Worm (Caenorhabditis elegans) whole organism, late embryonic: ENCODE measurements around the gene hpo-28.

ENCODE experiments used
- C38D4.7 ChIP-seq: fragments of 200-800 bp; sonication (Bioruptor generic); optimal IDR thresholded peaks from 2 replicates; lab custom pipeline; 2018; ENCODE audit warnings: mild to moderate bottlenecking, missing genetic modification characterization, moderate library complexity, missing compliant biosample characterization
- F13H6.1 ChIP-seq: sonication (generic microtip); optimal IDR thresholded peaks from 2 replicates; lab custom pipeline; 2016; ENCODE audit warnings: missing genetic modification characterization, missing compliant biosample characterization
- K02D7.2 ChIP-seq: sonication (generic microtip); optimal IDR thresholded peaks from 2 replicates; lab custom pipeline; 2017; ENCODE audit warnings: mild to moderate bottlenecking, missing genetic modification characterization, missing compliant biosample characterization
- K09A11.1 ChIP-seq: sonication (generic microtip); optimal IDR thresholded peaks from 2 replicates; lab custom pipeline; 2017; ENCODE audit warnings: antibody characterized with exemption, mild to moderate bottlenecking, missing genetic modification characterization, missing compliant biosample characterization; ENCODE audit not compliant: insufficient read depth
- Y22D7AL.16 ChIP-seq: sonication (generic microtip); optimal IDR thresholded peaks from 2 replicates; lab custom pipeline; 2016; ENCODE audit warnings: missing genetic modification characterization, missing compliant biosample characterization
- ahr-1 ChIP-seq: sonication (generic microtip); optimal IDR thresholded peaks from 2 replicates; lab custom pipeline; 2016; ENCODE audit warnings: missing genetic modification characterization, missing compliant biosample characterization
- ama-1 ChIP-seq: fragments of 150-350 bp; optimal IDR thresholded peaks from 2 replicates; lab custom pipeline; 2014
- ceh-14 ChIP-seq: sonication (generic microtip); optimal IDR thresholded peaks from 2 replicates; lab custom pipeline; 2016; ENCODE audit warnings: missing genotype, missing genetic modification characterization, missing compliant biosample characterization
- ceh-18 ChIP-seq: sonication (generic microtip); optimal IDR thresholded peaks from 2 replicates; lab custom pipeline; 2016; ENCODE audit warnings: missing genetic modification characterization, missing compliant biosample characterization
- ceh-19 ChIP-seq: fragments of 200-800 bp; sonication (Bioruptor generic); optimal IDR thresholded peaks from 2 replicates; lab custom pipeline; 2018; ENCODE audit warnings: mild to moderate bottlenecking, missing genetic modification characterization, missing compliant biosample characterization
- ceh-22 ChIP-seq: sonication (generic microtip); optimal IDR thresholded peaks from 2 replicates; lab custom pipeline; 2017; ENCODE audit warnings: missing biosample characterization, missing genetic modification characterization
- ceh-24 ChIP-seq: sonication (generic microtip); optimal IDR thresholded peaks from 2 replicates; lab custom pipeline; 2016; ENCODE audit warnings: mild to moderate bottlenecking, missing genetic modification characterization, missing compliant biosample characterization
- ceh-31 ChIP-seq: sonication (generic microtip); optimal IDR thresholded peaks from 2 replicates; lab custom pipeline; 2016; ENCODE audit warnings: missing genetic modification characterization, missing compliant biosample characterization
- ceh-45 ChIP-seq: fragments of 200-800 bp; sonication (Bioruptor generic); IDR thresholded peaks from 2 replicates; pipeline ENCODE4 v1.3.6; 2022; ENCODE audit warnings: missing genetic modification reagents, missing genetic modification characterization, missing compliant biosample characterization
- ceh-6 ChIP-seq: fragments of 200-800 bp; sonication (Bioruptor generic); optimal IDR thresholded peaks from 2 replicates; lab custom pipeline; 2018; ENCODE audit warnings: mild to moderate bottlenecking, missing genetic modification characterization, missing compliant biosample characterization
- ceh-9 ChIP-seq: sonication (generic microtip); optimal IDR thresholded peaks from 2 replicates; lab custom pipeline; 2016; ENCODE audit warnings: mild to moderate bottlenecking, missing genetic modification characterization, inconsistent platforms, missing compliant biosample characterization
- dmd-4 ChIP-seq: sonication (generic microtip); optimal IDR thresholded peaks from 2 replicates; lab custom pipeline; 2016; ENCODE audit warnings: borderline replicate concordance, missing genetic modification characterization, missing compliant biosample characterization
- dve-1 ChIP-seq: sonication (generic microtip); optimal IDR thresholded peaks from 2 replicates; lab custom pipeline; 2017; ENCODE audit warnings: antibody characterized with exemption, mild to moderate bottlenecking, missing genetic modification characterization, missing compliant biosample characterization
- elt-2 ChIP-seq: sonication (generic microtip); optimal IDR thresholded peaks from 2 replicates; lab custom pipeline; 2016; ENCODE audit warnings: missing genetic modification reagents, missing genetic modification characterization, missing compliant biosample characterization
- elt-4 ChIP-seq: sonication (generic microtip); optimal IDR thresholded peaks from 2 replicates; lab custom pipeline; 2016; ENCODE audit warnings: missing genetic modification characterization, missing compliant biosample characterization
- ets-4 ChIP-seq: sonication (generic microtip); optimal IDR thresholded peaks from 2 replicates; lab custom pipeline; 2016; ENCODE audit warnings: missing genetic modification characterization, missing compliant biosample characterization
- eyg-1 ChIP-seq: sonication (generic microtip); optimal IDR thresholded peaks from 2 replicates; lab custom pipeline; 2016; ENCODE audit warnings: missing genotype, missing genetic modification characterization, missing compliant biosample characterization
- fkh-10 ChIP-seq: fragments of 150-350 bp; optimal IDR thresholded peaks from 2 replicates; lab custom pipeline; 2014; ENCODE audit warnings: missing biosample characterization, missing genetic modification reagents, missing genetic modification characterization
- fkh-6 ChIP-seq: sonication (generic microtip); optimal IDR thresholded peaks from 2 replicates; lab custom pipeline; 2016; ENCODE audit warnings: missing genetic modification characterization, missing compliant biosample characterization
- gmeb-2 ChIP-seq: sonication (generic microtip); optimal IDR thresholded peaks from 2 replicates; lab custom pipeline; 2016; ENCODE audit warnings: missing genetic modification characterization, inconsistent platforms, missing compliant biosample characterization
- hlh-15 ChIP-seq: sonication (generic microtip); optimal IDR thresholded peaks from 2 replicates; lab custom pipeline; 2016; ENCODE audit warnings: missing genetic modification characterization, missing compliant biosample characterization
- hlh-30 ChIP-seq: sonication (generic microtip); optimal IDR thresholded peaks from 2 replicates; lab custom pipeline; 2017; ENCODE audit warnings: antibody characterized with exemption, missing genetic modification characterization, missing compliant biosample characterization; ENCODE audit not compliant: insufficient read depth
- lim-6 ChIP-seq: sonication (generic microtip); optimal IDR thresholded peaks from 2 replicates; lab custom pipeline; 2016; ENCODE audit warnings: missing genetic modification characterization, missing compliant biosample characterization
- lin-11 ChIP-seq: fragments of 200-800 bp; sonication (Bioruptor generic); optimal IDR thresholded peaks from 2 replicates; lab custom pipeline; 2018; ENCODE audit warnings: mild to moderate bottlenecking, missing genetic modification characterization, missing compliant biosample characterization
- madf-2 ChIP-seq: sonication (generic microtip); optimal IDR thresholded peaks from 2 replicates; lab custom pipeline; 2017; ENCODE audit warnings: missing genetic modification characterization, missing compliant biosample characterization
- nfya-1 ChIP-seq: sonication (generic microtip); optimal IDR thresholded peaks from 2 replicates; lab custom pipeline; 2017; ENCODE audit warnings: missing genetic modification characterization, mild to moderate bottlenecking, missing compliant biosample characterization, antibody characterized with exemption, moderate library complexity
- nhr-11 ChIP-seq: fragments of 150-350 bp; optimal IDR thresholded peaks from 2 replicates; lab custom pipeline; 2014; ENCODE audit warnings: missing biosample characterization, missing genetic modification characterization
- npax-4 ChIP-seq: sonication (generic microtip); optimal IDR thresholded peaks from 2 replicates; lab custom pipeline; 2016; ENCODE audit warnings: missing genetic modification characterization, missing compliant biosample characterization
- pag-3 ChIP-seq: sonication (generic microtip); optimal IDR thresholded peaks from 2 replicates; lab custom pipeline; 2016; ENCODE audit warnings: missing compliant biosample characterization, missing genetic modification characterization, borderline replicate concordance
- pax-1 ChIP-seq: fragments of 150-350 bp; optimal IDR thresholded peaks from 2 replicates; lab custom pipeline; 2014; ENCODE audit warnings: missing biosample characterization, missing genetic modification characterization
- pha-2 ChIP-seq: sonication (generic microtip); optimal IDR thresholded peaks from 2 replicates; lab custom pipeline; 2017; ENCODE audit warnings: mild to moderate bottlenecking, missing genetic modification characterization, missing compliant biosample characterization
- pha-4 ChIP-seq: fragments of 150-350 bp; optimal IDR thresholded peaks from 2 replicates; lab custom pipeline; 2018; ENCODE audit warnings: missing biosample characterization, missing genetic modification reagents, missing genetic modification characterization
- pqm-1 ChIP-seq: sonication (generic microtip); optimal IDR thresholded peaks from 2 replicates; lab custom pipeline; 2016; ENCODE audit warnings: missing genetic modification characterization, missing compliant biosample characterization
- ref-2 ChIP-seq: sonication (generic microtip); optimal IDR thresholded peaks from 2 replicates; lab custom pipeline; 2016; ENCODE audit warnings: missing genetic modification characterization, missing compliant biosample characterization
- rnt-1 ChIP-seq: sonication (generic microtip); optimal IDR thresholded peaks from 2 replicates; lab custom pipeline; 2016; ENCODE audit warnings: missing genetic modification characterization, missing compliant biosample characterization
- sdc-2 ChIP-seq: sonication (generic microtip); optimal IDR thresholded peaks from 2 replicates; lab custom pipeline; 2016; ENCODE audit warnings: missing genotype, missing genetic modification characterization, missing compliant biosample characterization
- sox-2 ChIP-seq: fragments of 200-800 bp; sonication (Bioruptor generic); IDR thresholded peaks from 2 replicates; pipeline ENCODE4 v1.3.6; 2022; ENCODE audit warnings: missing genetic modification reagents, missing genetic modification characterization, missing compliant biosample characterization
- sox-4 ChIP-seq: sonication (generic microtip); optimal IDR thresholded peaks from 2 replicates; lab custom pipeline; 2017; ENCODE audit warnings: mild to moderate bottlenecking, missing genetic modification characterization, inconsistent platforms, missing compliant biosample characterization
- syd-9 ChIP-seq: sonication (generic microtip); optimal IDR thresholded peaks from 2 replicates; lab custom pipeline; 2016; ENCODE audit warnings: mild to moderate bottlenecking, missing genetic modification characterization, moderate library complexity, missing compliant biosample characterization
- tbx-7 ChIP-seq: sonication (generic microtip); optimal IDR thresholded peaks from 2 replicates; lab custom pipeline; 2016; ENCODE audit warnings: missing genotype, missing genetic modification characterization, missing compliant biosample characterization
- unc-42 ChIP-seq: sonication (generic microtip); optimal IDR thresholded peaks from 2 replicates; lab custom pipeline; 2016; ENCODE audit warnings: missing genotype, missing genetic modification characterization, missing compliant biosample characterization
- unc-86 ChIP-seq: sonication (generic microtip); optimal IDR thresholded peaks from 2 replicates; lab custom pipeline; 2016; ENCODE audit warnings: missing genetic modification characterization, missing compliant biosample characterization
- zip-5 ChIP-seq: sonication (generic microtip); optimal IDR thresholded peaks from 2 replicates; lab custom pipeline; 2016; ENCODE audit warnings: missing genetic modification characterization, missing compliant biosample characterization

The hpo-28 gene

DNA sequence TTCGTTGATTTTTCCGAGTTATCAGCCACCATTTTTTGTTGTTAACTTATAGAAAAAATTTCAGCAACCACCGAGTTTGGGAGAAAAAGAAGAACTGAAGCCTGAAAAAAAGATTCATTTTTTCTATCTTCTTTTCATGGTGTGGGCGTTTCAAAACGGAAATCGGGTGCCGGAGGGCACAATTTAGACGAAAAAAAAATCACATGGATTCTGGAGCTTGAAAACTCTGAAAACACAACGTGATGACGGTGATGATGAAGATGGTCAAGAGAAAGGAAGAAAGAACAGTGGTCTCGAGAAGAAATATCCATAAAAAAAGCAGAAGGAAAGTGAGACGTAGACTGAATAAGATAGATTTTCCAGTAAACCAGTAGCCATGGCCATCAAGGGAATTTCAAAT lies 25.1 kb downstream of the hpo-28 start, which contains the start of gene rcan-1:
Gene rcan-1 (minus strand): TSS at position 101 of the 400 bp plus-strand sequence.
- TF ChIP-seq unc-42 (tag; lab: Kevin White, UChicago) (no peak), hlh-30 (tag; lab: Kevin White, UChicago) (no peak), ama-1 (lab: Kevin White, UChicago) (no peak), dmd-4 (no peak), ahr-1 (tag; lab: Kevin White, UChicago) (no peak), lin-11 (no peak), ets-4 (tag; lab: Kevin White, UChicago) (no peak), sox-4 (tag; lab: Kevin White, UChicago) (no peak)
- TF ChIP-seq, all 69 proteins: peak for 0

DNA sequence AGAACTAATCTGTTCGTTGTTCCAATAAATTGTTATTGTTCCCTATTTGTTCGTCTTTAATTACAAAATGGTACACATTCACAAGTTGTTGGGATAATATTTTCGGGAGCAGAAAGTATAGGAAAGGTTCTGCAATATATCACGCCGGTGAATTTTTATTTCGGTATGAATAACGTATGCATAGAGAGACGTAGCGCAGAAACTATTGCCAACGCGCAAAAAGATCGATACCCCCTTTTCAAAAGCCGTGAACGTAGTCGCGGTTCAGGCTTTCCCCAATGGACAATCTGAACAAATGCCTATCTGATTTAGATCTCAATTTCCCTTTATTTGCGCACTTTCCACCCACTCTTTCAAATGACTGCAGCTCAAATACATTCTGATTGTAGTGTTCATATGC lies 29.0 kb downstream of the hpo-28 start, which contains the start of gene pst-2:
Gene pst-2 (plus strand): TSS at position 293 of the 400 bp plus-strand sequence.
- TF ChIP-seq sdc-2 (tag; lab: Kevin White, UChicago), result no peak
- TF ChIP-seq ceh-14 (tag; lab: Kevin White, UChicago), result no peak
- TF ChIP-seq hlh-30 (tag; lab: Kevin White, UChicago), result no peak
- TF ChIP-seq lim-6 (tag; lab: Kevin White, UChicago), result no peak
- no peak for TF ChIP-seq ceh-24 (tag; lab: Kevin White, UChicago)
- TF ChIP-seq ceh-18 (tag; lab: Kevin White, UChicago), result no peak
- TF ChIP-seq ceh-19 (GFP tag; lab: Kevin White, UChicago), result no peak
- TF ChIP-seq, all 69 proteins: peak for 0

ce11 chrIII:5678935-5679334 lies 30.2 kb downstream of the hpo-28 start, which contains the start of the genes ska-3 and rps-12:
Gene ska-3, minus strand, starts transcription at chrIII:5679005.
Gene rps-12, plus strand, starts transcription at chrIII:5679298.
- TF ChIP-seq nfya-1 (tag; lab: Kevin White, UChicago) (peak; percentile 96), madf-2 (tag; lab: Kevin White, UChicago) (peak; percentile 56), C38D4.7 (GFP tag; lab: Kevin White, UChicago) (no peak), K02D7.2 (tag; lab: Kevin White, UChicago) (no peak), Y22D7AL.16 (tag; lab: Kevin White, UChicago) (no peak), pha-4 (tag; lab: Kevin White, UChicago) (no peak), pax-1 (peak; percentile 93), tbx-7 (peak; percentile 41), K09A11.1 (tag; lab: Kevin White, UChicago) (peak; percentile 52), elt-4 (no peak), ahr-1 (tag; lab: Kevin White, UChicago) (no peak), ceh-18 (tag; lab: Kevin White, UChicago) (peak; percentile 94), ama-1 (lab: Kevin White, UChicago) (no peak), npax-4 (tag; lab: Kevin White, UChicago) (no peak), nhr-11 (tag; lab: Kevin White, UChicago) (peak; percentile 78), ceh-45 (GFP tag; lab: Robert Waterston, UW) (no peak), dve-1 (tag; lab: Kevin White, UChicago) (peak; percentile 95), unc-86 (tag; lab: Kevin White, UChicago) (peak; percentile 74), unc-42 (tag; lab: Kevin White, UChicago) (peak; percentile 87), dmd-4 (peak; percentile 67), sox-2 (GFP tag; lab: Robert Waterston, UW) (peak; percentile 24; the same call in 1 of the 2 replicates), lim-6 (tag; lab: Kevin White, UChicago) (no peak), ceh-9 (tag; lab: Kevin White, UChicago) (no peak), syd-9 (tag; lab: Kevin White, UChicago) (peak; percentile 48), ceh-6 (GFP tag; lab: Kevin White, UChicago) (no peak), F13H6.1 (peak; percentile 21), eyg-1 (no peak), fkh-10 (GFP tag; lab: Kevin White, UChicago) (no peak), zip-5 (tag; lab: Kevin White, UChicago) (no peak), lin-11 (no peak), ceh-31 (tag; lab: Kevin White, UChicago) (peak; percentile 89), fkh-6 (tag; lab: Kevin White, UChicago) (no peak), gmeb-2 (tag; lab: Kevin White, UChicago) (no peak), sdc-2 (tag; lab: Kevin White, UChicago) (peak; percentile 28), pag-3 (tag; lab: Kevin White, UChicago) (no peak), ref-2 (peak; percentile 90), pqm-1 (peak; percentile 34), rnt-1 (tag; lab: Kevin White, UChicago) (peak; percentile 87), hlh-15 (tag; lab: Kevin White, UChicago) (no peak), pha-2 (tag; lab: Kevin White, UChicago) (peak; percentile 55), elt-2 (tag; lab: Kevin White, UChicago) (peak; percentile 69), ceh-22 (tag; lab: Kevin White, UChicago) (no peak)
